Fruit fly (Drosophila melanogaster): ENCODE results near the gene CG14963.

The CG14963 gene

dm6 chr3L:3194059-3194458 lies 21.7 kb upstream of the CG14963 start (continued):
- TF ChIP-seq onecut (GFP tag; IDR thresholded peaks at IDR 0.05), result peak; percentile 91
- TF ChIP-seq mirr (GFP tag; optimal IDR thresholded peaks at IDR 0.05), result peak; percentile 45
- TF ChIP-seq tap (tag; optimal IDR thresholded peaks at IDR 0.05), result peak; percentile 92
- TF ChIP-seq eve (GFP tag; optimal IDR thresholded peaks at IDR 0.05), result no peak
- peak; percentile 83; the same call in 1 of the 2 replicates for TF ChIP-seq bowl (GFP tag; IDR thresholded peaks at IDR 0.05)
- TF ChIP-seq sob (GFP tag; IDR thresholded peaks at IDR 0.05), result peak; percentile 95
- TF ChIP-seq Spps (tag; optimal IDR thresholded peaks at IDR 0.05), result peak; percentile 89
- no peak for TF ChIP-seq shn (GFP tag; optimal IDR thresholded peaks at IDR 0.05)
- peak; percentile 88 for TF ChIP-seq CG13775 (GFP tag; optimal IDR thresholded peaks at IDR 0.05)
- TF ChIP-seq Mad (GFP tag; optimal IDR thresholded peaks at IDR 0.05), result peak; percentile 81
- TF ChIP-seq Pdp1 (GFP tag; optimal IDR thresholded peaks at IDR 0.05), result peak; percentile 55
- peak; percentile 62 for TF ChIP-seq cg (GFP tag; optimal IDR thresholded peaks at IDR 0.05)
- TF ChIP-seq Doc3 (GFP tag; IDR thresholded peaks at IDR 0.05; ENCODE audit: partially characterized antibody), result no peak
- peak; percentile 91 for TF ChIP-seq ttk (GFP tag; IDR thresholded peaks at IDR 0.05)
- peak; percentile 66 for TF ChIP-seq cato (GFP tag; optimal IDR thresholded peaks at IDR 0.05; ENCODE audit: borderline replicate concordance)
- TF ChIP-seq slp2 (GFP tag; optimal IDR thresholded peaks at IDR 0.05), result peak; percentile 50
- TF ChIP-seq zf30C (GFP tag; optimal IDR thresholded peaks at IDR 0.05), result no peak
- peak; percentile 67 for TF ChIP-seq Jarid2 (GFP tag; optimal IDR thresholded peaks at IDR 0.05)
- peak; percentile 88 for TF ChIP-seq CG1603 (tag; optimal IDR thresholded peaks at IDR 0.05)
- TF ChIP-seq lov (optimal IDR thresholded peaks at IDR 0.05), result no peak
- peak; percentile 88 for TF ChIP-seq lov (GFP tag; IDR thresholded peaks at IDR 0.05)
- peak; percentile 50 for TF ChIP-seq ERR (GFP tag; optimal IDR thresholded peaks at IDR 0.05)
- TF ChIP-seq pita (GFP tag; optimal IDR thresholded peaks at IDR 0.05), result no peak
- TF ChIP-seq gcm2 (GFP tag; optimal IDR thresholded peaks at IDR 0.05), result peak; percentile 9
- TF ChIP-seq mld (GFP tag; IDR thresholded peaks at IDR 0.05; ENCODE audit: partially characterized antibody), result no peak
- TF ChIP-seq sc (optimal IDR thresholded peaks at IDR 0.05), result no peak
- TF ChIP-seq sc (GFP tag; optimal IDR thresholded peaks at IDR 0.05), result peak; percentile 91
- TF ChIP-seq fd64A (GFP tag; optimal IDR thresholded peaks at IDR 0.05), result peak; percentile 86
- peak; percentile 76 for TF ChIP-seq CG10321 (GFP tag; IDR thresholded peaks at IDR 0.05)
- peak; percentile 93 for TF ChIP-seq dmrt11E (tag; optimal IDR thresholded peaks at IDR 0.05)
- no peak for TF ChIP-seq pros (GFP tag; optimal IDR thresholded peaks at IDR 0.05)
- peak; percentile 94 for TF ChIP-seq CG10366 (GFP tag; IDR thresholded peaks at IDR 0.05)
- TF ChIP-seq abd-A (tag; optimal IDR thresholded peaks at IDR 0.05), result peak; percentile 41
- no peak for TF ChIP-seq ftz-f1 (GFP tag; optimal IDR thresholded peaks at IDR 0.05)
- peak; percentile 5 for TF ChIP-seq Sry-δ (GFP tag; optimal IDR thresholded peaks at IDR 0.05)
- peak; percentile 91 for TF ChIP-seq CG11456 (GFP tag; IDR thresholded peaks at IDR 0.05)
- TF ChIP-seq CG14965 (GFP tag; optimal IDR thresholded peaks at IDR 0.05; ENCODE audit: borderline replicate concordance), result no peak
- peak; percentile 98 for TF ChIP-seq CG17359 (tag; optimal IDR thresholded peaks at IDR 0.05)
- TF ChIP-seq Tbp (GFP tag; optimal IDR thresholded peaks at IDR 0.05), result no peak
- peak; percentile 92; the same call in 2 of the 3 replicates for TF ChIP-seq otp (GFP tag; IDR thresholded peaks at IDR 0.05)
- TF ChIP-seq MBD-R2 (GFP tag; IDR thresholded peaks at IDR 0.05), result peak; percentile 76
- peak; percentile 87 for TF ChIP-seq scrt (GFP tag; optimal IDR thresholded peaks at IDR 0.05)
- no peak for TF ChIP-seq CG8089 (GFP tag; optimal IDR thresholded peaks at IDR 0.05)
- TF ChIP-seq Atf-2 (GFP tag; optimal IDR thresholded peaks at IDR 0.05), result peak; percentile 27
- peak; percentile 91 for TF ChIP-seq CG1024 (GFP tag; IDR thresholded peaks at IDR 0.05)
- TF ChIP-seq Poxn (GFP tag; IDR thresholded peaks at IDR 0.05), result peak; percentile 54; the same call in 1 of the 2 replicates
- TF ChIP-seq chm (GFP tag; IDR thresholded peaks at IDR 0.05), result peak; percentile 95
- TF ChIP-seq CG5180 (GFP tag; optimal IDR thresholded peaks at IDR 0.05), result peak; percentile 80
- peak; percentile 77 for TF ChIP-seq tup (GFP tag; optimal IDR thresholded peaks at IDR 0.05)
- peak; percentile 43; the same call in 1 of the 2 replicates for TF ChIP-seq Dip2 (GFP tag; IDR thresholded peaks at IDR 0.05)
- TF ChIP-seq az2 (GFP tag; optimal IDR thresholded peaks at IDR 0.05), result peak; percentile 91
